Worm (Caenorhabditis elegans): Measurements from ENCODE around the gene ooc-3.

The ooc-3 gene

DNA sequence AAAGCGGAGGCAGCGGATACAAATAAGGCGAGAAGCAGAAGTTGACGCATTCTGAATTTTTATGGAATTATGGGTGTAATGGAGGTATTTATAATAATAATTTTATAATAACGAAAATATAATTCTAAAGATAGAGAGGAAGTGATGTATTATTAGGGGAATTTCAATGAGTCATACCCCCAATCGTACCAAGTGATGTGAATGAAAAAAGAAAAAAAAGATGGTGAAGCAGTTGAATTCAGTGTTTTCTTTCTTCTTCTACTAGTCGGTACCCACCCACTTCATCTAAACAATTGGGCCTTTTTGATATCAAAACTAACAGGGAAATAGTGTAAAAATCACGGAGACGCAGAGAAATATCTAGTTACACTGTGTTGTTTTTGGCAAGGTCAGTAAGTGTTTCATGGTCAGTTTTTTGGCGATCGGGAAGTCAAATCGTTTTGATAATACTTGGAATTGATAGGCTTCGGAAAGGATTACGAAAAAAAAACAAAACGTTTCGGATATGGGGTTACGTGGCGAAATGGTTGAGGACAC, 8.4 kb downstream of the ooc-3 start, which contains the start of gene ttr-18:
ttr-18 (minus strand) TSS at position 51 of the 537 bp plus-strand sequence.
- TF ChIP-seq egl-5 (tag; optimal IDR thresholded peaks at IDR 0.05) (no peak), lsy-12 (tag; optimal IDR thresholded peaks at IDR 0.05) (no peak), ztf-11 (tag; optimal IDR thresholded peaks at IDR 0.05) (no peak), egl-27 (tag; optimal IDR thresholded peaks at IDR 0.05) (peak; percentile 12), nhr-23 (tag; optimal IDR thresholded peaks at IDR 0.05) (peak; percentile 4), nhr-25 (tag; optimal IDR thresholded peaks at IDR 0.05) (peak; percentile 37), nhr-77 (tag; optimal IDR thresholded peaks at IDR 0.05) (no peak), hmg-11 (tag; optimal IDR thresholded peaks at IDR 0.05) (no peak), nhr-11 (tag; optimal IDR thresholded peaks at IDR 0.05) (no peak), elt-1 (tag; optimal IDR thresholded peaks at IDR 0.05) (no peak), fos-1 (tag; optimal IDR thresholded peaks at IDR 0.05) (no peak), nhr-76 (tag; optimal IDR thresholded peaks at IDR 0.05) (no peak), lin-15B (tag; optimal IDR thresholded peaks at IDR 0.05) (no peak), eor-1 (tag; optimal IDR thresholded peaks at IDR 0.05) (no peak)

DNA sequence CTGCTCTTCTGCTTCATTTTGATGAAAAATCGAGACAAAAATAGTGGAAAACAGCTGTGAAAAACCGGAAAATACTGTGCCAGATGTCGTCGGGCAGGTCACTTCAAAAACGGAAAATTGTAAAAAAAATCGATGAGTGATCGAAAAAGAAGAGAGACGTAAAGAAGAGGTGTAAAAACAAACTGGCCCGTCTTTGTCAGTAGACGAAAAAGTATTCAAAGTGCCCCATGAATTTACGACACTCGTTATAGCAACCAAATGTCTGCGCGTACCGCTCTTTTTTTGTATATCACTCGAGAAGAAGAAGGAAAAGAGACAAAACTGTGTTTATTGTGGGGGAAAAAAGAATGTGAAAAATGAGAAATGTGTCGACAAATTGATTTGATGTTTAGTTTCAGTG, 9.9 kb downstream of the ooc-3 start, which contains the start of gene twk-5:
twk-5 (minus strand) TSS at position 101 of the 400 bp plus-strand sequence.
- TF ChIP-seq lin-39 (tag; optimal IDR thresholded peaks at IDR 0.05), result no peak
- peak; percentile 39 for TF ChIP-seq ama-1 (optimal IDR thresholded peaks at IDR 0.05)
- no peak for TF ChIP-seq elt-2 (tag; optimal IDR thresholded peaks at IDR 0.05)
- no peak for TF ChIP-seq fkh-2 (tag; optimal IDR thresholded peaks at IDR 0.05)
- no peak for TF ChIP-seq jun-1 (tag; optimal IDR thresholded peaks at IDR 0.05)
- no peak for TF ChIP-seq egl-27 (tag; optimal IDR thresholded peaks at IDR 0.05)
- TF ChIP-seq nhr-76 (tag; optimal IDR thresholded peaks at IDR 0.05), result no peak

DNA sequence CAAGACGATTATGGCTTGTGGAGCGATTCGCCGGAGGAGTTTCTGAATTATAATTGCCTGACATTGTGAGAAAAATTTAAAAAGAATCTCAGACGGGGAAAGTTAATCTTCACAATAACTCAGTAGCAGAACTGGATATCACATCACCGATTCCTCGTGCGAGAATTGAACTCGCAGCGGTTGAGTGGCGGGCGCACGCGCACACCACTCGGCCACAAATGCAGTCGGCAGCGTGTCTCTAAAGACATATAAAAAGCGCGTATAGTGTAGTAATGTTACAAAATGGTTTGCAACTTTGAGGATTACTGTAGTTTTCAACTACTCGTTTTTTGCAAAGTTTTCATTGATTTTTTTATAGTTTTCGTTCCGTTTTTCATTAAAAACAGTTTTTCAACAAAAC, 10.5 kb downstream of the ooc-3 start:
- TF ChIP-seq ceh-9 (tag; optimal IDR thresholded peaks at IDR 0.05) (no peak), unc-62 (GFP tag; optimal IDR thresholded peaks at IDR 0.05) (no peak), skn-1 (tag; optimal IDR thresholded peaks at IDR 0.05) (peak; percentile 48), nhr-237 (tag; optimal IDR thresholded peaks at IDR 0.05) (no peak), fkh-2 (tag; optimal IDR thresholded peaks at IDR 0.05) (no peak), ama-1 (optimal IDR thresholded peaks at IDR 0.05) (no peak), lsy-12 (tag; optimal IDR thresholded peaks at IDR 0.05) (peak; percentile 91), ztf-11 (tag; optimal IDR thresholded peaks at IDR 0.05) (no peak), zag-1 (tag; optimal IDR thresholded peaks at IDR 0.05) (no peak), nhr-77 (tag; optimal IDR thresholded peaks at IDR 0.05) (peak; percentile 50), aly-2 (tag; optimal IDR thresholded peaks at IDR 0.05) (no peak), nhr-25 (tag; optimal IDR thresholded peaks at IDR 0.05) (peak; percentile 77), nfya-1 (tag; optimal IDR thresholded peaks at IDR 0.05; ENCODE audit: insufficient read depth) (no peak), egl-27 (tag; optimal IDR thresholded peaks at IDR 0.05) (no peak), ceh-28 (tag; optimal IDR thresholded peaks at IDR 0.05) (no peak), nhr-23 (tag; optimal IDR thresholded peaks at IDR 0.05) (peak; percentile 36), elt-2 (tag; optimal IDR thresholded peaks at IDR 0.05) (peak; percentile 54), nhr-11 (tag; optimal IDR thresholded peaks at IDR 0.05) (no peak), sea-2 (GFP tag; optimal IDR thresholded peaks at IDR 0.05) (no peak), unc-39 (tag; optimal IDR thresholded peaks at IDR 0.05) (no peak), hmg-11 (tag; optimal IDR thresholded peaks at IDR 0.05) (peak; percentile 93), ztf-4 (tag; optimal IDR thresholded peaks at IDR 0.05) (no peak), pqm-1 (tag; optimal IDR thresholded peaks at IDR 0.05) (peak; percentile 29), fkh-10 (GFP tag; optimal IDR thresholded peaks at IDR 0.05) (no peak), nhr-43 (tag; optimal IDR thresholded peaks at IDR 0.05; ENCODE audit: poor library complexity, severe bottlenecking) (peak; percentile 86), nhr-67 (tag; optimal IDR thresholded peaks at IDR 0.05) (no peak), daf-12 (tag; optimal IDR thresholded peaks at IDR 0.05) (no peak), ceh-16 (tag; optimal IDR thresholded peaks at IDR 0.05) (peak; percentile 34), egl-5 (tag; optimal IDR thresholded peaks at IDR 0.05) (no peak), nhr-12 (tag; optimal IDR thresholded peaks at IDR 0.05) (no peak), lin-39 (tag; optimal IDR thresholded peaks at IDR 0.05) (peak; percentile 81), nhr-28 (tag; optimal IDR thresholded peaks at IDR 0.05) (no peak), jun-1 (tag; optimal IDR thresholded peaks at IDR 0.05) (peak; percentile 9), eor-1 (tag; optimal IDR thresholded peaks at IDR 0.05) (no peak), ZK546.5 (tag; optimal IDR thresholded peaks at IDR 0.05) (no peak), pha-4 (tag; optimal IDR thresholded peaks at IDR 0.05) (no peak), lin-15B (tag; optimal IDR thresholded peaks at IDR 0.05) (peak; percentile 32), mdl-1 (tag; optimal IDR thresholded peaks at IDR 0.05) (no peak), fos-1 (tag; optimal IDR thresholded peaks at IDR 0.05) (no peak), snpc-4 (tag; optimal IDR thresholded peaks at IDR 0.05) (no peak), mml-1 (tag; optimal IDR thresholded peaks at IDR 0.05) (no peak), elt-1 (tag; optimal IDR thresholded peaks at IDR 0.05) (no peak), R02D3.7 (tag; optimal IDR thresholded peaks at IDR 0.05) (no peak), nhr-76 (tag; optimal IDR thresholded peaks at IDR 0.05) (no peak), tbx-2 (tag; optimal IDR thresholded peaks at IDR 0.05) (peak; percentile 47), ceh-82 (tag; optimal IDR thresholded peaks at IDR 0.05) (no peak), elt-3 (tag; optimal IDR thresholded peaks at IDR 0.05) (no peak)
